Fruit fly (Drosophila melanogaster) whole organism: ENCODE measurements around the gene CG31551.

Experiments used
- CG8478 ChIP-seq: fragments of >200 bp; optimal IDR thresholded peaks from 2 replicates; lab custom pipeline; 2018; ENCODE audit warnings: inconsistent platforms
- Dll ChIP-seq: fragments of >200 bp; optimal IDR thresholded peaks from 2 replicates; lab custom pipeline; 2017
- EcR ChIP-seq, 2 experiments: fragments of >200 bp; optimal IDR thresholded peaks; 2 replicates each; lab custom pipeline; 2017; ENCODE audit warnings: missing biosample characterization in 2 of 2, missing genetic modification characterization in 2 of 2, missing genetic modification reagents in 2 of 2
- pan ChIP-seq: fragments of >200 bp; optimal IDR thresholded peaks from 2 replicates; lab custom pipeline; 2017
- psq ChIP-seq: fragments of >200 bp; optimal IDR thresholded peaks from 2 replicates; lab custom pipeline; 2017
- usp ChIP-seq: fragments of >200 bp; optimal IDR thresholded peaks from 2 replicates; lab custom pipeline; 2017; ENCODE audit warnings: missing biosample characterization, missing genetic modification characterization, mixed read lengths

The CG31551 gene

DNA sequence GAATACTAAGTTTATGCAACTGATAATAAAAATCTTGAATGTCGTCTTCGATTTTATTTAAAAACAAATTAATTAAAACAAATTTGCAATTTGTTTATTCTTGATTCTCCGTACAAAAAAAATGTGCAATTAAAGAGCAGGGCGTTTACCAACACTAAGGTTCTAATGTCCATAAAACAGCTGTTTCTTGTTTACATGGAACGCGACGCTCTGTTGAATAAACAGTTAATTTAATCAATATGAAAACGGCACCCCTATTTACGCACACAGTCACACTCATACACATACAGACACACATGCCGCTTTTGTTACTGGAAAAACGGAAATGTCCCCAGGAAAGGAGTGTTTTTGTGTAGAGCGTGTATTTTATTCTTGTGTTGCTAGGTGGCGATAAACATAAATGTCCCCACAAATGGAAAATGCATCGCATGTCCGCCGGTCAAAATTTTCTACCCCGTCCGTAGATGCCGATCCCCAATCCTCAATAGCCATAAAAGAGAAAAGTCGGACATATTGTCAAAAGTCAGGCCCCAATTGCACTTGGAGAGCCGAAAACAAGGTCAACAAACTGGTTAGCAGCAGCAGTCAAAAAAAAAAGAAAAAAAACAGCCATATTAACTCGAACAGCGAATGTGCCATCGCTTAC is 4.5 kb upstream of the CG31551 start:
- TF ChIP-seq usp (no peak), EcR (GFP tag; optimal IDR thresholded peaks at IDR 0.05; lab: Kevin White, UChicago) (no peak), Dll (lab: Kevin White, UChicago) (no peak), psq (lab: Kevin White, UChicago) (no peak), pan (no peak), CG8478 (lab: Kevin White, UChicago) (no peak)

DNA sequence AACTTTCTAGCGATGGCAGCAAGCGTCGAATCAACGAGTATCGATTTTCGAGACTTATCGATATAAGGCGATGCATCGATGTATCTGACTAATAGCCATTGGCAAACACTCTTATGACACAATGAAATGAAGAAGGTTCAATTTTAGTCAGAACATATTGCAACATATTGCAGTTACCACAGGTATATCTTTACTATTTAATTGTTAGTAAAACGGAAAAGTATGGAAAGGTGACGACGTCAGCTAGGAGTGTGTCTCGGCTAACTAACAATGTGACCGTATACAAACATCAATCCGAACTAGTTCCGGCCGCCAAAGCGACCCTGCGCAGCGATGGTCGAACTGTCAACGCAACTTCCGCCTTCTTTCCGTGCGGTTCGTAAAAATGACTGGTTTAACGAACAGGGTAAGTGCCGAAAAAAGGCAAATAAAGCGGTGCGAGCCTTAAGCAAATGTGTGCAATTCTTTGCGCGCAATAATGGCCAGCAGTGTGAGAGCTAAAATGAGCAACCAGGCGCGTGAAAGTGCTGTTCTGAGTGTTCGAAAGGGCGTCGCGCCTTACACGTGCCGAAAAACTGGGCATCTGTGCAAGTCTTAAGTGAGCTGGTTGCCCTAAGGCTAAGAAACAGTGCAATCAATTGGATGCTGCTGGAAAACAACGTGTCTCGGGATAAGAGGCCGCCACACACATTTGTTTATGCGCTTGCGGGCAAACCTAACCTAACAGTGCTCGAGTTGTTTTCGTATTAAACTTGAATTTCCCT is 3.4 kb upstream of the CG31551 start, which contains the start of the genes Dph4, Spec2 and RpL13A:
TSS of gene Dph4 (minus strand) at position 11 of the 764 bp plus-strand sequence.
TSS of gene Spec2 (minus strand) at position 11 of the 764 bp plus-strand sequence.
TSS of gene RpL13A (plus strand) at position 360 of the 764 bp plus-strand sequence.
- TF ChIP-seq psq (lab: Kevin White, UChicago) (no peak), Dll (lab: Kevin White, UChicago) (no peak), usp (no peak)

DNA sequence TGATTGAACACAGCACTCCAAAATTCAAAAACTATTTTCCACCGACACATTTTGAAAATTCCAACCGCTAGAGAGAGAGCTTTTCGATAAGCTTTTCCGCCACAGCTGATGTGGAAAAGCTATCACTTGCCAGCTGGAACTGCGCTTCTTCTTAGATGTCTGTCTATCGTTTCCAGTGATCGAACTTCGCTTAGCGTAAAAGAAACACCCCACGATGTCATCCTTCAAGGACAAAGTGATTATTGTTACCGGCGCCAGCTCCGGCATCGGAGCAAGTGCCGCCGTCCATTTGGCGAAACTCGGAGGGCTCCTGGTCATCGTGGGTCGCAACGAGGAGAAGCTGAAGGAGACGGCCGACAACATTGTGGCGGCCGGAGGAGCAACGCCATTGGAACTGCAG is 4.5 kb downstream of the CG31551 start, which contains the start of gene CG31549:
TSS of gene CG31549 (plus strand) at position 11 of the 400 bp plus-strand sequence.
- TF ChIP-seq pan = no peak
- TF ChIP-seq EcR (GFP tag; optimal IDR thresholded peaks at IDR 0.05; lab: Kevin White, UChicago) = no peak
- TF ChIP-seq Dll (lab: Kevin White, UChicago) = no peak
- TF ChIP-seq usp = no peak
- no peak for TF ChIP-seq psq (lab: Kevin White, UChicago)
- no peak for TF ChIP-seq CG8478 (lab: Kevin White, UChicago)

DNA sequence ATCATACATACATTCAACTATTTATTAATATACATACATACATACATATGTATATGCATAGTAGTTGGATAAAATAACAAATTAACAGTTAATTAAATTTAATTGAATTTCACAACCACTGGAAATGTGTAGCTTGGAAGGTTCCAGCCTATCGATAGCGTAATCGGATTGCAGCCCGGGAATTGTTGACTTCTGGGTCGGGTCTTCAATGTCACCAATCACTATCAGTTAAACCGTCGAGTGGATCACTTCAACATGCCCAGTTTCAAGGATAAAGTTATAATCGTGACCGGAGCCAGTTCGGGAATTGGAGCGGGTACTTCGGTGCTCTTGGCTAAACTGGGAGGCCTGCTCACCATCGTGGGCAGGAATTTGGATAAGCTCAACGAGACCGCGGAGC is 5.8 kb downstream of the CG31551 start, which contains the start of gene CG12171:
TSS of gene CG12171 (plus strand) at position 191 of the 400 bp plus-strand sequence.
- TF ChIP-seq CG8478 (lab: Kevin White, UChicago) = no peak
- no peak for TF ChIP-seq usp
- no peak for TF ChIP-seq Dll (lab: Kevin White, UChicago)
- TF ChIP-seq psq (lab: Kevin White, UChicago) = no peak
- TF ChIP-seq EcR (GFP tag; optimal IDR thresholded peaks at IDR 0.05; lab: Kevin White, UChicago) = no peak
- no peak for TF ChIP-seq pan

DNA sequence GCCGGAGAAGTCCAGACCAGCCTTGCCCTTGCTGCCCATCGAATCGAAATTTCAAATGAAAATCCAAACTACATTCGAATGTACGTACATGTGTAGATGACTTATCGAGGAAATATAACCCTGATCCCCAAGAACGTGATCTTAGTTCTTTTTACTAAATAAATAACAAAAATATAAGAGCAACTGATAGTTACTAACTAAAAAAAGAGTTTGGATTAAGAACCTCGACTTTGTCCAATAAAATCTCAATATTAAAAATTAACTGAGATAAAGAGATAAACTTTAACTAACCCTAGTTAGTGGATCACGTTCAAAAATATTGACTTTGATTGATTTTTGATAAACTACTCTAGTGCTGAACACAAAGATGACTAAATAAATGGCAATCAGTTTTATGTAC is 7.9 kb downstream of the CG31551 start, which contains the start of gene CG31546:
TSS of gene CG31546 (minus strand) at position 101 of the 400 bp plus-strand sequence.
- no peak for TF ChIP-seq usp
- TF ChIP-seq EcR (GFP tag; optimal IDR thresholded peaks at IDR 0.05; lab: Kevin White, UChicago) = no peak
- no peak for TF ChIP-seq pan
- TF ChIP-seq Dll (lab: Kevin White, UChicago) = no peak
- no peak for TF ChIP-seq CG8478 (lab: Kevin White, UChicago)
- no peak for TF ChIP-seq psq (lab: Kevin White, UChicago)

DNA sequence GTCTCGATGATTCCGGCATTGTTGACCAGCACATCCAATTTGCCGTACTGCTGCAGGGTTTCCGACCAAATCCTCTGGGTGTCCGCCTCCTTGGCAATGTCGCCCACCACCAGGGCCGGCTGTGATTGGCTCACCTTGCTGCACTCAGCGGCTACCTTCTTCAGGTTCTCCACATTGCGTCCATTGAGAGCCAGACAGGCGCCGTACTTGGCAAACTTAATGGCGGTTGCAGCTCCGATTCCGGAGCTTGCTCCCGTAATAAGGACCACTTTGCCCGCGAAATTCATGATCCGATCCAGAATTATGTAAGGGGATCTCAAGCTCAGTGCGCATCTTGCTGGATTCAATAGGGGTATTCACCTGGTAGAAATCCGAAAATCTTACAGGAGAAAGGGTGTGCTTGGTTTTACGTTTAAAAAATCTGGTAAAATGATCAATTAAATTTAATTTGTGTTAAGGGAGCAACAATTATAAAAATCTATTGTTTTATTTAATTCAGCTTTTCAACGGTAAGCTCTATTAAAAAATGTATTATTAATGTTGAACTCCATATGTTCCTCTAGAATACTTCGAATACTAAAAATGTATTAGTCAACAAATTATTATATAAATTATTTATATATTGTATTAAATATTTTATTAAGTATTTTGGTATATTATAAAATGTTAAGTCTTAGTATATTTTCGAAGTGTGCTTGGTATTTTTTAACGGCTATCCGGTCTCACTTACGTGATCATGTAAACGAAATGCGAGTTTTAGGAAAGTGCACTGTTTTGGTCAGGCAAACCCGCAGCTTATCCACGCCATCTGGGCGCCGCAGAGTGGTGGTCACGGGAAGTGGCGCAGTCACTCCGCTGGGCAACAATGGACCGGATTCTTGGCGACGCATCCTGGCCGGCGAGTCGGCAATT is 9.1 kb downstream of the CG31551 start, which contains the start of the genes CG31548 and CG12170:
TSS of gene CG31548 (minus strand) at position 334 of the 912 bp plus-strand sequence.
TSS of gene CG12170 (plus strand) at position 716 of the 912 bp plus-strand sequence.
- TF ChIP-seq usp (no peak), EcR (GFP tag; optimal IDR thresholded peaks at IDR 0.05; lab: Kevin White, UChicago) (no peak), Dll (lab: Kevin White, UChicago) (no peak), CG8478 (lab: Kevin White, UChicago) (no peak), psq (lab: Kevin White, UChicago) (no peak)

DNA sequence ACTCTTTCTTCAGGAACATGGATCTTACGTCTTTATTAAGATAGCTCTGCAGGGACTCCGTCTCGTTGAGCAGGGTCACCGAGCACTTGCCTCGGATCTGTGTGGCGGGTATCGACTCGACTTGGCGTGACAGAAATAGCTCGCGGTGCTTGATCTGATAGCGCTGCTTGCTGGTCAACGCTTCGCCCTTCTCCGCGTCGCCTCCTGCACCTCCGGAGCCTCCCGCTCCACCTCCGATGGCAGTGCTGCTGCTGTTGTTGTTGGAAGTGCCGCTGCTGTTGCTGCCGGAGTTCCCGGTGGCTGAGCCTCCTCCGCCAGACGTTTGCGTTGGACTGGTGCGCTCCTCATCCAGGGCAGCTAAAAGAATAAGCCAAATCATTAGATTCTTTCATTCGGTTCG is 15.8 kb downstream of the CG31551 start:
- TF ChIP-seq CG8478 (lab: Kevin White, UChicago) = no peak
- TF ChIP-seq psq (lab: Kevin White, UChicago) = no peak
- no peak for TF ChIP-seq usp
- no peak for TF ChIP-seq pan
- TF ChIP-seq EcR (GFP tag; optimal IDR thresholded peaks at IDR 0.05; lab: Kevin White, UChicago) = no peak
- no peak for TF ChIP-seq Dll (lab: Kevin White, UChicago)

DNA sequence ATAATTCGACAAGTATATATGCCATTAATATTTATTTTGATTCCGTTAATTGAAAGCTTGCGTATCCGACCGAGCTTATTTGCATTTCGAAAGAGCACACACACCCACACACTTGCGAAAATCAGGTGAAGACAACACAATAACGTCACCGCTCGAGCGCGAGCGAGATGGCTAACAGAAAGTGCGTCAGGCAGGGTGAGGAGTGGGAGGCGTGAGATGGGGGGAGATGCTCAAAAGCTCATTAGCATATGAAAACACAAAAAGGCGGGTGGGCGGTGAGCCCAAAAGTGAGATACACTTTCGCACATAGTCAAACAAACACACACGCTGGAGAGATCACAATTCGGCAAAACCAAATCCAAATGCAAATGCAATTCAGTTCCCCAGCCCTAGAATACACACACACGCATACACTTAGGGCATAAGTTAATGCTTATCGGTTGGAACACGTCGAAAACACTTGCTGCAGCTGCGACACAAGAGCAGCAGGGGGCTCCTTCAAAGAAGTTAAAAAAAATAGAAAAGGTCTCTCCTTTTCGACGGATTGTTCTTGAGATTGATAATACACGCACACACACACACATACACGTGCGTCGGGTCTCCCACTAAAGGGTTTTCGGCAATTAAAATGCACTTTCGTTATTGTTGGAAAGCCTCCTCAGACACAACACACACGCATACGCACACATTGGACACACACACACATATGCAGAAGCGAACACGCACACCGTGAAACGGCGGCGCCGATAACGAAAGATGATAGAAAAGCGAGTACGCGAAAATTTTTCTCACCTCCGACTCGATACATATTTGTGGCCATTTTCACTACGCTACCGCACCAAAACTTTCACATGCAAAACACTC is 20.3 kb downstream of the CG31551 start:
- TF ChIP-seq psq (lab: Kevin White, UChicago) = no peak
- no peak for TF ChIP-seq pan
- TF ChIP-seq Dll (lab: Kevin White, UChicago) = no peak
- TF ChIP-seq CG8478 (lab: Kevin White, UChicago) = no peak
- TF ChIP-seq usp = no peak
- TF ChIP-seq EcR (GFP tag; optimal IDR thresholded peaks at IDR 0.05; lab: Kevin White, UChicago) = no peak

DNA sequence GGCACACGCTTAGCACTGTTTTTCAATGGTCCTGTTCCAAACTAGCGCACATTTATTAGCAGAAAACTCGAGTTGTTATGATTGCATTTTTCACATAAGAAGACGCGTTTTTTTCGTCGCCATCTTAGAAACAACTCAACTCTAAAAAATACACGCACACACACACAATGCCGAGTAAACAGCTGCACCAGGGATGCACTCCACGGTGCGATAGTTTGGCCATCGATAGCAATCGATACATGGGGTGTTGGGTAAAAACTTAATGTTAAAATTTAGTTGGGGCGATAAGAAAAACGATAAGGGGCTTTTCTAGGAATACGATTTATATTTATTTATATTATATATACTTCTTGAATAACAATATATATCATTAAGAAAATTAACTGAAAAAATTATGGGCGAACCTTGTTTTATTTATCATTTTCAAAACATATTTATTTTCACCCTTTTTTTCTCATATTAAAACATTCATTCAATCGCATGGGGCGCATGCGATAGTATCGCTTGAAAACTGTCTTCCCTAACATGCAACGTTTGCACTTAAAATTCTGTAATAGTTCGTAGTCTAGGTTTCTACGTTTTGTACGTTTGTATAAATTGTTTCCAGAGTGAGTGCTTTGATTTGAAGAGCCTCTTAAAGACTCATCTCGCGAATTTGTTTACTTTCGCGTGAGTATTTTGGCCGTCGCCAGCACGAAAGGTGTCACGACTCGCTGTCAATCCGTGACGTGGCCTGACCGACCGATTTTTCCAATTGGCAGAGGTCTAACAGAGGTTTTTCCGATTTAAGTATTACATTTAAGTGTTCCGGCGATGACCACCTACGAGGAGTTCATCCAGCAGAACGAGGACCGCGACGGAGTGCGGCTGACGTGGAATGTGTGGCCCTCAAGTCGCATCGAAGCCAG is 21.2 kb downstream of the CG31551 start, which contains the start of the genes MTA1-like and Sec23:
TSS of gene MTA1-like (minus strand) at position 170 of the 908 bp plus-strand sequence.
TSS of gene Sec23 (plus strand) at position 497 of the 908 bp plus-strand sequence.
- TF ChIP-seq pan (no peak), usp (no peak), CG8478 (lab: Kevin White, UChicago) (no peak), Dll (lab: Kevin White, UChicago) (no peak), EcR (GFP tag; optimal IDR thresholded peaks at IDR 0.05; lab: Kevin White, UChicago) (no peak), psq (lab: Kevin White, UChicago) (no peak)
